Fruit fly (Drosophila melanogaster) whole organism, embryonic: ENCODE results near the gene RpL35A.

Source experiments
- Antp ChIP-seq: fragments of 200-800 bp; sonication (Bioruptor generic); optimal IDR thresholded peaks from 3 replicates; lab custom pipeline; 2016; ENCODE audit warnings: missing biosample characterization, missing genetic modification characterization
- Blimp-1 ChIP-seq: fragments of 200-800 bp; sonication (Bioruptor generic); optimal IDR thresholded peaks from 3 replicates; lab custom pipeline; 2018; ENCODE audit warnings: missing biosample characterization, missing genetic modification characterization, mild to moderate bottlenecking, moderate library complexity, missing genetic modification reagents
- CG10209 ChIP-seq: fragments of 200-800 bp; sonication (Bioruptor generic); optimal IDR thresholded peaks from 3 replicates; lab custom pipeline; 2017; ENCODE audit warnings: missing biosample characterization, mild to moderate bottlenecking, missing genetic modification characterization, missing genetic modification reagents
- CG11560 ChIP-seq: fragments of 200-800 bp; sonication (Bioruptor generic); IDR thresholded peaks from 3 replicates; pipeline ENCODE4 v1.3.6; 2022; ENCODE audit warnings: missing biosample characterization, missing genetic modification characterization
- CG12299 ChIP-seq: fragments of 200-800 bp; sonication (Bioruptor generic); optimal IDR thresholded peaks from 2 replicates; lab custom pipeline; 2018; ENCODE audit warnings: missing biosample characterization, mild to moderate bottlenecking, missing genetic modification characterization
- CG12659 ChIP-seq: fragments of 200-800 bp; sonication (Bioruptor generic); optimal IDR thresholded peaks from 3 replicates; lab custom pipeline; 2017; ENCODE audit warnings: mild to moderate bottlenecking, missing biosample characterization, missing genetic modification reagents, missing genetic modification characterization
- CG13424 ChIP-seq: fragments of 200-800 bp; sonication (Bioruptor generic); optimal IDR thresholded peaks from 2 replicates; lab custom pipeline; 2019; ENCODE audit warnings: missing biosample characterization, mild to moderate bottlenecking, missing genetic modification characterization, moderate library complexity
- CG15479 ChIP-seq: fragments of 200-800 bp; sonication (Bioruptor generic); optimal IDR thresholded peaks from 3 replicates; lab custom pipeline; 2019; ENCODE audit warnings: missing biosample characterization, mild to moderate bottlenecking, missing genetic modification characterization, moderate library complexity
- CG17612 ChIP-seq: fragments of 200-800 bp; sonication (Bioruptor generic); IDR thresholded peaks from 2 replicates; pipeline ENCODE4 v1.3.6; 2022; ENCODE audit warnings: missing biosample characterization, missing genetic modification characterization
- CG17802 ChIP-seq: fragments of 200-800 bp; sonication (Bioruptor generic); optimal IDR thresholded peaks from 2 replicates; lab custom pipeline; 2018; ENCODE audit warnings: missing biosample characterization, mild to moderate bottlenecking, missing genetic modification characterization, moderate library complexity
- CG2116 ChIP-seq: fragments of 200-800 bp; sonication (Bioruptor generic); optimal IDR thresholded peaks from 3 replicates; lab custom pipeline; 2018; ENCODE audit warnings: missing biosample characterization, mild to moderate bottlenecking, missing genetic modification characterization
- CG2202 ChIP-seq: fragments of 200-800 bp; sonication (Bioruptor generic); optimal IDR thresholded peaks from 2 replicates; lab custom pipeline; 2018; ENCODE audit warnings: missing biosample characterization, mild to moderate bottlenecking, missing genetic modification characterization
- CG32767 ChIP-seq: fragments of 200-800 bp; sonication (Bioruptor generic); IDR thresholded peaks from 2 replicates; pipeline ENCODE4 v1.3.6; 2022; ENCODE audit warnings: missing biosample characterization, missing genetic modification characterization
- CG32772 ChIP-seq: fragments of 200-800 bp; sonication (Bioruptor generic); IDR thresholded peaks from 2 replicates; pipeline ENCODE4 v1.3.6; 2022; ENCODE audit warnings: missing biosample characterization, missing genetic modification characterization
- CG34224 ChIP-seq: fragments of 200-800 bp; sonication (Bioruptor generic); IDR thresholded peaks from 3 replicates; pipeline ENCODE4 v1.3.6; 2022; ENCODE audit warnings: missing biosample characterization, missing genetic modification characterization; ENCODE audit not compliant: partially characterized antibody
- CG34422 ChIP-seq: fragments of 200-800 bp; sonication (Bioruptor generic); IDR thresholded peaks from 3 replicates; pipeline ENCODE4 v1.3.6; 2022; ENCODE audit warnings: missing biosample characterization, missing genetic modification characterization
- CG3995 ChIP-seq: fragments of 200-800 bp; sonication (Bioruptor generic); optimal IDR thresholded peaks from 3 replicates; lab custom pipeline; 2016; ENCODE audit warnings: missing biosample characterization, missing genetic modification characterization
- CG6683 ChIP-seq: fragments of 200-800 bp; sonication (Bioruptor generic); optimal IDR thresholded peaks from 2 replicates; lab custom pipeline; 2017; ENCODE audit warnings: missing biosample characterization, mild to moderate bottlenecking, missing genetic modification characterization, missing genetic modification reagents
- CrebB ChIP-seq: fragments of 200-800 bp; sonication (Bioruptor generic); optimal IDR thresholded peaks from 3 replicates; lab custom pipeline; 2018; ENCODE audit warnings: missing biosample characterization, mild to moderate bottlenecking, missing genetic modification characterization
- Dek ChIP-seq: fragments of 200-800 bp; sonication (Bioruptor generic); optimal IDR thresholded peaks from 3 replicates; lab custom pipeline; 2019; ENCODE audit warnings: missing biosample characterization, mild to moderate bottlenecking, missing genetic modification characterization, moderate library complexity
- Doc3 ChIP-seq: fragments of 200-800 bp; sonication (Bioruptor generic); IDR thresholded peaks from 3 replicates; pipeline ENCODE4 v1.3.6; 2022; ENCODE audit warnings: missing biosample characterization, missing genetic modification characterization; ENCODE audit not compliant: partially characterized antibody
- GATAe ChIP-seq: fragments of 200-800 bp; sonication (Bioruptor generic); conservative IDR thresholded peaks from 2 replicates; pipeline ENCODE4 v1.3.6; 2022; ENCODE audit warnings: missing biosample characterization, missing genetic modification characterization
- HmgZ ChIP-seq: fragments of 200-800 bp; sonication (Bioruptor generic); optimal IDR thresholded peaks from 2 replicates; lab custom pipeline; 2018; ENCODE audit warnings: missing biosample characterization, mild to moderate bottlenecking, missing genetic modification characterization
- Lhr ChIP-seq: fragments of 200-800 bp; sonication (Bioruptor generic); optimal IDR thresholded peaks from 3 replicates; lab custom pipeline; 2017; ENCODE audit warnings: mild to moderate bottlenecking, missing biosample characterization, missing genetic modification reagents, missing genetic modification characterization
- Ssrp ChIP-seq: fragments of 200-800 bp; sonication (Bioruptor generic); optimal IDR thresholded peaks from 2 replicates; lab custom pipeline; 2018; ENCODE audit warnings: missing biosample characterization, mild to moderate bottlenecking, missing genetic modification characterization, moderate library complexity
- ab ChIP-seq: fragments of 200-800 bp; sonication (Bioruptor generic); optimal IDR thresholded peaks from 2 replicates; lab custom pipeline; 2016; ENCODE audit warnings: missing biosample characterization, missing genetic modification characterization
- corto ChIP-seq: fragments of 200-800 bp; sonication (Bioruptor generic); optimal IDR thresholded peaks from 2 replicates; lab custom pipeline; 2016; ENCODE audit warnings: missing biosample characterization, mild to moderate bottlenecking, missing genetic modification characterization, moderate library complexity
- dan ChIP-seq: fragments of 200-800 bp; sonication (Bioruptor generic); IDR thresholded peaks from 2 replicates; pipeline ENCODE4 v1.3.6; 2022; ENCODE audit warnings: missing biosample characterization, missing genetic modification characterization
- emc ChIP-seq: fragments of 200-800 bp; sonication (Bioruptor generic); optimal IDR thresholded peaks from 2 replicates; lab custom pipeline; 2016; ENCODE audit warnings: missing biosample characterization, missing genetic modification characterization
- eve ChIP-seq, 2 experiments: fragments of >200 bp; optimal IDR thresholded peaks; 2 replicates each; lab custom pipeline; 2017; ENCODE audit warnings: missing biosample characterization in 2 of 2, missing genetic modification characterization in 2 of 2
- fu2 ChIP-seq: fragments of 200-800 bp; sonication (Bioruptor generic); optimal IDR thresholded peaks from 2 replicates; lab custom pipeline; 2016; ENCODE audit warnings: missing biosample characterization, missing genetic modification characterization
- gce ChIP-seq: fragments of 200-800 bp; sonication (Bioruptor generic); IDR thresholded peaks from 3 replicates; pipeline ENCODE4 v1.3.6; 2022; ENCODE audit warnings: missing biosample characterization, missing genetic modification characterization
- hb ChIP-seq: fragments of 200-800 bp; sonication (Bioruptor generic); IDR thresholded peaks from 3 replicates; pipeline ENCODE4 v1.3.6; 2022; ENCODE audit warnings: missing biosample characterization, missing genetic modification characterization; ENCODE audit not compliant: partially characterized antibody
- hkb ChIP-seq, 2 experiments: fragments of 200-800 bp in 1 of 2; fragments of >200 bp in 1 of 2; sonication (Bioruptor generic) in 1 of 2; IDR thresholded peaks in 1 of 2; optimal IDR thresholded peaks in 1 of 2; 2 replicates each; pipeline versions ENCODE4 v1.3.6 to Lab custom; 2017 to 2022; ENCODE audit warnings: missing biosample characterization in 1 of 2, missing genetic modification characterization in 1 of 2
- jigr1 ChIP-seq: fragments of 200-800 bp; sonication (Bioruptor generic); IDR thresholded peaks from 3 replicates; pipeline ENCODE4 v1.3.6; 2022; ENCODE audit warnings: missing biosample characterization, missing genetic modification characterization
- mld ChIP-seq: fragments of 200-800 bp; sonication (Bioruptor generic); IDR thresholded peaks from 3 replicates; pipeline ENCODE4 v1.3.6; 2022; ENCODE audit warnings: missing biosample characterization, missing genetic modification characterization; ENCODE audit not compliant: partially characterized antibody
- nmo ChIP-seq: fragments of 200-800 bp; sonication (Bioruptor generic); optimal IDR thresholded peaks from 2 replicates; lab custom pipeline; 2018; ENCODE audit warnings: missing biosample characterization, mild to moderate bottlenecking, missing genetic modification characterization, moderate library complexity
- nom ChIP-seq: fragments of 200-800 bp; sonication (Bioruptor generic); optimal IDR thresholded peaks from 2 replicates; lab custom pipeline; 2017; ENCODE audit warnings: missing biosample characterization, missing genetic modification characterization, mild to moderate bottlenecking, moderate library complexity, missing genetic modification reagents
- sens ChIP-seq: fragments of 200-800 bp; sonication (Bioruptor generic); peaks from one replicate; lab custom pipeline; 2016; ENCODE audit warnings: missing biosample characterization, missing genetic modification characterization
- sim ChIP-seq: fragments of 200-800 bp; sonication (Bioruptor generic); IDR thresholded peaks from 2 replicates; pipeline ENCODE4 v1.3.6; 2022; ENCODE audit warnings: missing biosample characterization, missing genetic modification characterization
- sima ChIP-seq: fragments of 200-800 bp; sonication (Bioruptor generic); optimal IDR thresholded peaks from 2 replicates; lab custom pipeline; 2016; ENCODE audit warnings: missing biosample characterization, missing genetic modification characterization
- slbo ChIP-seq: fragments of 200-800 bp; sonication (Bioruptor generic); IDR thresholded peaks from 2 replicates; pipeline ENCODE4 v1.3.6; 2022; ENCODE audit warnings: missing biosample characterization, missing genetic modification characterization
- sr ChIP-seq: fragments of 200-800 bp; sonication (Bioruptor generic); IDR thresholded peaks from 3 replicates; pipeline ENCODE4 v1.3.6; 2022; ENCODE audit warnings: missing biosample characterization, missing genetic modification characterization
- ssp ChIP-seq: fragments of 200-800 bp; sonication (Bioruptor generic); IDR thresholded peaks from 2 replicates; pipeline ENCODE4 v1.3.6; 2022; ENCODE audit warnings: missing biosample characterization, missing genetic modification characterization
- tio ChIP-seq: fragments of 200-800 bp; sonication (Bioruptor generic); optimal IDR thresholded peaks from 2 replicates; lab custom pipeline; 2017; ENCODE audit warnings: missing biosample characterization, missing genetic modification characterization, inconsistent platforms
- toy ChIP-seq: fragments of 200-800 bp; sonication (Bioruptor generic); IDR thresholded peaks from 2 replicates; pipeline ENCODE4 v1.3.6; 2022; ENCODE audit warnings: missing biosample characterization, missing genetic modification characterization
- trem ChIP-seq: fragments of 200-800 bp; optimal IDR thresholded peaks from 3 replicates; lab custom pipeline; 2019; ENCODE audit warnings: missing biosample characterization, mild to moderate bottlenecking, missing genetic modification characterization, moderate library complexity
- usp ChIP-seq: fragments of >200 bp; optimal IDR thresholded peaks from 2 replicates; lab custom pipeline; 2017; ENCODE audit warnings: missing biosample characterization, missing genetic modification characterization
- vvl ChIP-seq: fragments of 200-800 bp; sonication (Bioruptor generic); IDR thresholded peaks from 2 replicates; pipeline ENCODE4 v1.3.6; 2022; ENCODE audit warnings: missing biosample characterization, missing genetic modification characterization
- z ChIP-seq: fragments of 200-800 bp; sonication (Bioruptor generic); IDR thresholded peaks from 3 replicates; pipeline ENCODE4 v1.3.6; 2022; ENCODE audit warnings: missing biosample characterization, missing genetic modification characterization

Gene RpL35A

dm6 chr3R:5483488-5484109, 16.7 kb upstream of the RpL35A start, which contains the start of gene ksr (continued):
- TF ChIP-seq CG17612 (GFP tag; lab: Robert Waterston, UW): no peak
- TF ChIP-seq dan (GFP tag; lab: Robert Waterston, UW): no peak
- peak; percentile 45 for TF ChIP-seq ssp
- TF ChIP-seq Doc3: no peak
- no peak for TF ChIP-seq CG34224 (GFP tag; lab: Robert Waterston, UW)
- peak; percentile 19 for TF ChIP-seq CG2116 (GFP tag; lab: Kevin White, UChicago)
- no peak for TF ChIP-seq CG2202 (tag; lab: Kevin White, UChicago)
- no peak for TF ChIP-seq CG32772 (GFP tag; lab: Robert Waterston, UW)
- no peak for TF ChIP-seq HmgZ
- no peak for TF ChIP-seq z (GFP tag; lab: Robert Waterston, UW)
- TF ChIP-seq CG6683 (GFP tag; lab: Kevin White, UChicago): no peak
- no peak for TF ChIP-seq corto (GFP tag; lab: Kevin White, UChicago)
- no peak for TF ChIP-seq toy
- no peak for TF ChIP-seq Lhr (GFP tag; lab: Kevin White, UChicago)
- TF ChIP-seq CG32767: peak; percentile 97
- TF ChIP-seq CG10209 (GFP tag; lab: Kevin White, UChicago): no peak
- TF ChIP-seq CG17802 (tag; lab: Kevin White, UChicago): peak; percentile 18
- 0 out of 3 replicates have a peak, but pooled peaks have one; percentile 5 for TF ChIP-seq sr (GFP tag; lab: Robert Waterston, UW)
- 0 out of 3 replicates have a peak, but pooled peaks have one; percentile 17 for TF ChIP-seq hb (GFP tag; lab: Robert Waterston, UW)
- no peak for TF ChIP-seq Dek (tag; lab: Kevin White, UChicago)
- TF ChIP-seq emc (GFP tag; lab: Kevin White, UChicago): no peak
- TF ChIP-seq CrebB: no peak
- no peak for TF ChIP-seq CG15479
- TF ChIP-seq Antp (GFP tag; lab: Kevin White, UChicago): no peak
- TF ChIP-seq gce (GFP tag; lab: Robert Waterston, UW): no peak
- no peak for TF ChIP-seq usp (GFP tag; lab: Kevin White, UChicago)
- peak; percentile 33 for TF ChIP-seq CG13424 (tag; lab: Kevin White, UChicago)
- TF ChIP-seq ab (GFP tag; lab: Kevin White, UChicago): no peak
- TF ChIP-seq mld (GFP tag; lab: Robert Waterston, UW): no peak
- no peak for TF ChIP-seq trem (tag; lab: Kevin White, UChicago)
- TF ChIP-seq sens (GFP tag; lab: Kevin White, UChicago): peak; percentile 74
- peak; percentile 15 for TF ChIP-seq CG12659 (GFP tag; lab: Kevin White, UChicago)
- no peak for TF ChIP-seq tio (GFP tag; lab: Kevin White, UChicago)
- peak; percentile 63 for TF ChIP-seq slbo (GFP tag; lab: Robert Waterston, UW)
- TF ChIP-seq fu2 (GFP tag; lab: Kevin White, UChicago): no peak
- TF ChIP-seq CG12299 (tag; lab: Kevin White, UChicago): no peak
- no peak for TF ChIP-seq nom (GFP tag; lab: Kevin White, UChicago)
- TF ChIP-seq GATAe (GFP tag; lab: Robert Waterston, UW): no peak
- TF ChIP-seq sim (GFP tag; lab: Robert Waterston, UW): no peak
- no peak for TF ChIP-seq Ssrp (tag; lab: Kevin White, UChicago)
- TF ChIP-seq CG11560: no peak
- no peak for TF ChIP-seq eve (GFP tag; optimal IDR thresholded peaks at IDR 0.05; lab: Kevin White, UChicago)
- TF ChIP-seq sima: no peak
- no peak for TF ChIP-seq Blimp-1 (GFP tag; lab: Kevin White, UChicago)
- TF ChIP-seq CG3995 (GFP tag; lab: Kevin White, UChicago): no peak
- peak; percentile 37 for TF ChIP-seq nmo (GFP tag; lab: Kevin White, UChicago)
- TF ChIP-seq CG34422 (GFP tag; lab: Robert Waterston, UW): peak; percentile 38; the same call in 1 of the 3 replicates
- TF ChIP-seq jigr1 (GFP tag; lab: Robert Waterston, UW): no peak
- no peak for TF ChIP-seq hkb (optimal IDR thresholded peaks at IDR 0.05; lab: Kevin White, UChicago)
- TF ChIP-seq hkb (GFP tag; IDR thresholded peaks at IDR 0.05; lab: Robert Waterston, UW): 0 out of 2 replicates have a peak, but pooled peaks have one; percentile 19
- peak; percentile 34; the same call in 1 of the 2 replicates for TF ChIP-seq vvl (GFP tag; lab: Robert Waterston, UW)
